Worm (Caenorhabditis elegans): ENCODE data around the gene C04F5.2.

Gene C04F5.2

ce11 chrV:5126793-5127192, 29.9 kb upstream of the C04F5.2 start, which contains the start of gene F14F9.5:
Gene F14F9.5 (plus strand): TSS chrV:5127093.
- no peak for TF ChIP-seq ztf-26 (tag; optimal IDR thresholded peaks at IDR 0.05)
- TF ChIP-seq F55B11.4 (tag; optimal IDR thresholded peaks at IDR 0.05; ENCODE audit: borderline replicate concordance, insufficient read depth) = no peak
- no peak for TF ChIP-seq him-1 (tag; optimal IDR thresholded peaks at IDR 0.05)
- no peak for TF ChIP-seq ztf-6 (GFP tag; IDR thresholded peaks at IDR 0.05)
- TF ChIP-seq madf-8 (GFP tag; conservative IDR thresholded peaks at IDR 0.05) = no peak
- TF ChIP-seq die-1 (tag; optimal IDR thresholded peaks at IDR 0.05) = no peak
- no peak for TF ChIP-seq F52B5.7 (tag; optimal IDR thresholded peaks at IDR 0.05)
- TF ChIP-seq bed-2 (GFP tag; IDR thresholded peaks at IDR 0.05) = no peak
- TF ChIP-seq attf-5 (GFP tag; optimal IDR thresholded peaks at IDR 0.05) = no peak
- no peak for TF ChIP-seq nfya-1 (tag; optimal IDR thresholded peaks at IDR 0.05; ENCODE audit: borderline replicate concordance, insufficient read depth)
- no peak for TF ChIP-seq mxl-1 (tag; optimal IDR thresholded peaks at IDR 0.05)
- TF ChIP-seq fkh-3 (tag; optimal IDR thresholded peaks at IDR 0.05) = no peak
- no peak for TF ChIP-seq F57A8.1 (GFP tag; optimal IDR thresholded peaks at IDR 0.05)

- TF ChIP-seq nhr-80 (tag; optimal IDR thresholded peaks at IDR 0.05) (peak; percentile 24), aptf-3 (GFP tag; IDR thresholded peaks at IDR 0.05) (no peak)
Measured at ce11 chrV:5119679-5120078, 22.7 kb upstream of the C04F5.2 start, which contains the start of gene sid-1. Gene sid-1 (plus strand): TSS chrV:5119970.

ce11 chrV:5119109-5119508, 22.2 kb upstream of the C04F5.2 start, which contains the start of gene C04F5.9:
Gene C04F5.9 (minus strand): TSS chrV:5119209.
- TF ChIP-seq bed-2 (GFP tag; IDR thresholded peaks at IDR 0.05) = no peak
- TF ChIP-seq lsy-27 (tag; optimal IDR thresholded peaks at IDR 0.05; ENCODE audit: borderline replicate concordance, insufficient read depth) = no peak
- no peak for TF ChIP-seq hmg-1.2 (GFP tag; IDR thresholded peaks at IDR 0.05)
- no peak for TF ChIP-seq athp-1 (tag; optimal IDR thresholded peaks at IDR 0.05)
- TF ChIP-seq ztf-22 (GFP tag; optimal IDR thresholded peaks at IDR 0.05) = no peak
- no peak for TF ChIP-seq lin-40 (tag; optimal IDR thresholded peaks at IDR 0.05)
- no peak for TF ChIP-seq let-607 (tag; optimal IDR thresholded peaks at IDR 0.05)
- no peak for TF ChIP-seq hmg-20 (GFP tag; IDR thresholded peaks at IDR 0.05)

ce11 chrV:5113654-5114053, 16.7 kb upstream of the C04F5.2 start, which contains the start of gene C04F5.8:
Gene C04F5.8 (minus strand): TSS chrV:5113754.
- no peak for TF ChIP-seq dox-1 (GFP tag; IDR thresholded peaks at IDR 0.05)
- no peak for TF ChIP-seq ztf-18 (tag; optimal IDR thresholded peaks at IDR 0.05)
- no peak for TF ChIP-seq attf-3 (GFP tag; conservative IDR thresholded peaks at IDR 0.05)
- peak; percentile 38 for TF ChIP-seq lsl-1 (GFP tag; optimal IDR thresholded peaks at IDR 0.05)
- TF ChIP-seq egl-44 (GFP tag; IDR thresholded peaks at IDR 0.05) = no peak
- no peak for TF ChIP-seq F22D6.2 (tag; optimal IDR thresholded peaks at IDR 0.05)
- TF ChIP-seq madf-8 (GFP tag; conservative IDR thresholded peaks at IDR 0.05) = no peak

ce11 chrV:5110684-5111083, 13.7 kb upstream of the C04F5.2 start, which contains the start of gene ugt-63:
Gene ugt-63 (minus strand): TSS chrV:5110772.
- TF ChIP-seq ceh-58 (GFP tag; IDR thresholded peaks at IDR 0.05) (0 out of 2 replicates have a peak, but pooled peaks have one; percentile 18), gei-17 (GFP tag; optimal IDR thresholded peaks at IDR 0.05) (no peak)

- no peak for TF ChIP-seq tlf-1 (GFP tag; optimal IDR thresholded peaks at IDR 0.05)
- no peak for TF ChIP-seq zfh-2 (GFP tag; conservative IDR thresholded peaks at IDR 0.05)
- no peak for TF ChIP-seq lir-1 (GFP tag; conservative IDR thresholded peaks at IDR 0.05)
- no peak for TF ChIP-seq efl-1 (GFP tag; optimal IDR thresholded peaks at IDR 0.05)
- TF ChIP-seq somi-1 (GFP tag; optimal IDR thresholded peaks at IDR 0.05) = no peak
- no peak for TF ChIP-seq attf-6 (GFP tag; IDR thresholded peaks at IDR 0.05)
- no peak for TF ChIP-seq mel-28 (tag; optimal IDR thresholded peaks at IDR 0.05; ENCODE audit: borderline replicate concordance)
- TF ChIP-seq lin-26 (GFP tag; IDR thresholded peaks at IDR 0.05) = no peak
- no peak for TF ChIP-seq pbrm-1 (GFP tag; IDR thresholded peaks at IDR 0.05)
- TF ChIP-seq mes-4 (tag; optimal IDR thresholded peaks at IDR 0.05) = no peak
- no peak for TF ChIP-seq rec-8 (tag; optimal IDR thresholded peaks at IDR 0.05)
- TF ChIP-seq nfya-2 (GFP tag; IDR thresholded peaks at IDR 0.05) = no peak
Measured at ce11 chrV:5107816-5108215, 10.9 kb upstream of the C04F5.2 start, which contains the start of gene srab-3. Gene srab-3 (minus strand): TSS chrV:5107916.
